Fruit fly (Drosophila melanogaster): ENCODE results near the gene zen.

zen gene

DNA sequence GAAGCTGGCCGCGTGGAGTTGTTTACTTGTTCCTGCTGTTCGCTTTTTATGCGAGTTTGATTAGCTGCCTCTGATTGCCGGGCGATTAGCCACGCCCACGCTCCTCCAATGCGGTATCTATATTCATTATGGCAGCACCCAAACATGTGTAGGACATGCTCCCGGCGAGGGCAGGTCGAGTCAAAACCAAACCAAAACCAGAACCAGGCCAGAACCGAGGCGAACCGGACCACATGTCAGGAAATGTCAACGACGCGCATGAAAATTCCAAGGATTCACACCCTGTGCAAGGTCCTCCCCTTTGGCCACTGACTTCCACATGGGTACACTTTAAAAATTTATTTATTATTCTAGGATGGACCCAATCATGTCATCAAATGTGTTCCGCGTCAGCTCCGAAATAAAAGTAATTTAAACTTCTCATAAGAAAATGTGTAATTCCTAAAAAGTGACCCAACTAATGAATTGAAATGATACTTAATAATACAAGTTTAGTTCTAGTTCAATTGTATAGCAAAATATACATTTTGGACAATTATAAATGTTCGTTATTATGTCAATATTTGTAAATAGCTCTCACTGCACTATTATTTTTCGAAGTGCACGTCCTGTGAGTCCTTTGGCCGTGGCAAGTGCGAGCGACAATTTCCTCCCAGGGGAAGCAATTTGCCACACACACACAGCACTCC lies 2.4 kb downstream of the zen start:
- TF ChIP-seq noc (tag; optimal IDR thresholded peaks at IDR 0.05) = no peak

DNA sequence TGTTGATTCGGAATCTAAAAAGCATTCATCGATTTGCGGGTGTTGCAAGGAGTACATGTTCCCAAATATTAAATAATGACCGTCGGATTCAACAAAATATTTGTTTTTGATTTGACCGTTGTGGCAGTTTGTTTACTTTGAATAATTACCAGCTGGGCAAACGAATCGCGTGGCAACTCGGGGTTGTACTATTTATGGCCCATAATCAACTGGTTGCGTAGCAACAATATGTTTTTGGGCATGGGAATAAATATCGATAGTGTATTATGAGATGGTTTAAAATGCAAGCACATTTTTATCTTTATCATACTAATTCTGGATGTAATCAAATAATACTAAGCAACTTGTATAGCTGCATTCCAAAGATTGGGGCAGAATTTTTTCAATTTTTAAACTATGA lies 6.1 kb downstream of the zen start, which contains the start of gene CG34297:
Gene CG34297, minus strand, starts transcription at position 101 of the 400 bp plus-strand sequence.
- TF ChIP-seq noc (tag; optimal IDR thresholded peaks at IDR 0.05) = no peak

DNA sequence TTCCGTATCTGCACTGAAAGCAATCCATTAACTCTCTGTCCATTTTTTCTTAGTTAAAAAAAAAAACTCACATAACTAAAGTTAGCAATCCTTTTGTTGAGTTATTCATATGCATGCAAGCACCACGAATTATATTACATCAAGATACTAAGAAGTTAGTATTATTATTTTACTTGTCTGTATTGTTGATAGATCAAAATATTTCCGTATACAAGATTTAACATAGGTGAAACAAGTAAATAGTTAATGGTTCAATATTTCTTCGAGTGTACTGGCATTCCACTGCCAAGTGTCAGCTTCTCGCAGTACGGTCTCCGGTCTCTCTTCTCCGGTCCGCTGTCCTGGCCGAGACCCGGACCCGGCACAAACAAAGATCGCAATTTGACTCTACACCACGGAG lies 7.8 kb downstream of the zen start:
- no peak for TF ChIP-seq noc (tag; optimal IDR thresholded peaks at IDR 0.05)

DNA sequence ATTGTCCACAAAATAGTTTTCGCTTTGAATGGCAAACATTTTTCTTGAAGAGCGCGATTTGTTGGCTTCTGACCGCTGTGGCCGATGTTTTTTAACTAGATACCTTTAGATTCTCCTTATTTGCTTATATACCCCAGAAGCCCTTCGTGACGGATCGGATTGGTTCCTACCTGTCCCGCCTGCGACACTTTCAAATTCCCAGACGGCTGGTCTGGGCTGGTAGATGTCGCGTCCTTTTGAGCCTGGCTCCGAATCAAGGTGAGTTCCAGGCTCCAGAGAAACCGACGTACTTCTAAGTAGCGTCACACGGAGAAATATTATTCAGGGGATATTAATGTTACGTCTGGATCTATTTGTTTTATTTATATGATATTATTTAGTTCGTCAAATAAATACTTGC lies 10.0 kb downstream of the zen start, which contains the start of gene zen2:
Gene zen2, minus strand, starts transcription at position 101 of the 400 bp plus-strand sequence.
- no peak for TF ChIP-seq noc (tag; optimal IDR thresholded peaks at IDR 0.05)

DNA sequence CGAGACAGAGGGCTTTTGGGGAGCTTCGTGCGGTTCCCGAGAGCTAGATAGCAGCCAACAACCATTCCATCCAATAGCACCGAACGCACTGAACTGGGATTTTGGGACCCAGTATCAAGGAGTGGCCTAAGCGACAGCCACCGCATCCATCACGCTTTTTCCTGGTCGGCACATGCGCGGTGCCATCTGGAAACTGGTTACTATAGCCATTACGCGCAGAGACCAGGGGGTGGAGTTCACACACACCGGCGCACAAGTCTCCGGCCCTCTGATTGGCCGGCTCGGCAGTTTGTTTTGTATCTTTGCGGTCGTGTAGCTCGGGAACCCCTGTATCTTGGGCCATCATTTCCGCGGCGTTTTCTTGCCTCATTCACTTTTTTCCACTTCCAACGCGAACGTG lies 12.0 kb downstream of the zen start, which contains the start of gene pb:
Gene pb, minus strand, starts transcription at position 81 of the 400 bp plus-strand sequence.
- TF ChIP-seq noc (tag; optimal IDR thresholded peaks at IDR 0.05) = no peak

DNA sequence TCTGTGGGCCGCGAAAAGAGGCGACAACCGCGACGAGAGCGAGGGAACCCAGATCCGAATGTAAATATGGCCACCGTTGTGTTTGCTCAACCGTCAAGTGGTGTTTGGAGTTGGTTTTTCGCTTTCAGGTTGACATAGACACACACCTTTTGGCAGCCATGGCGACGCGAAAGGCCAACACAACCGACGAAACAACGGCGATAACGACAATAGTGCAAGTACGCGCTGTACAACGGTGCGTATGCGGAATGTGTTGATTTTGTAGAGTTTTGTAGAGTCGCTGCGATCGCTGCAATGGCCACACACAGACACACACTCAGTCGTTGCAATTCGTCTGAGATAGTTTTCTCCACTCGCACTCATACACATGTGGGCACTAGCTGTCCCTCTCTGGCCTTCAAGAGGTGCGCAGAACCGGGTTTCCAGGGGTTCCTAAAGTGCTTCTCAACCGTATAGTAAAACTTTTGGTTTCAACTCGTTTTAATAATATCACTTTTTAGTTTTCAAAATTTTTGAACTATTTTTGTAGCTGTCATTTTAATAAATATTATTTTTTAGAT lies 12.5 kb downstream of the zen start:
- TF ChIP-seq noc (tag; optimal IDR thresholded peaks at IDR 0.05) = no peak

DNA sequence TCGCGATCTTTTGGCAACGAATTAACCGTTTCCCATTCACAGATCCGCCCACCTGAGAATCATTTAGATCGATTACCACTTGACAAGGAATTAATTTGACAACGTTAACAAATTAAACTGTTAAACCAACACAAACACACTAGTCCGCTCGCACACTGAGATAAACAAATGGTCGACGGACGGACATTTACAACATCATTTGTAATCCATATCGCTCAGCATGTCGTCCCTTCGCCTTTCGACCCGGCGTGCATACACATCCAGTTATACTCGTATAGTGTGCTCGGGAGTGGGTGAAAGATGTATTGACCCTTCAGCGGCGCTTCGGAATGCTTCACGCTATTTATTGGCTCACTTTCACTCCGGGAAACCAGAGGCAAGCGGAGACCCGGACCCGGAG lies 18.3 kb downstream of the zen start:
- no peak for TF ChIP-seq noc (tag; optimal IDR thresholded peaks at IDR 0.05)

DNA sequence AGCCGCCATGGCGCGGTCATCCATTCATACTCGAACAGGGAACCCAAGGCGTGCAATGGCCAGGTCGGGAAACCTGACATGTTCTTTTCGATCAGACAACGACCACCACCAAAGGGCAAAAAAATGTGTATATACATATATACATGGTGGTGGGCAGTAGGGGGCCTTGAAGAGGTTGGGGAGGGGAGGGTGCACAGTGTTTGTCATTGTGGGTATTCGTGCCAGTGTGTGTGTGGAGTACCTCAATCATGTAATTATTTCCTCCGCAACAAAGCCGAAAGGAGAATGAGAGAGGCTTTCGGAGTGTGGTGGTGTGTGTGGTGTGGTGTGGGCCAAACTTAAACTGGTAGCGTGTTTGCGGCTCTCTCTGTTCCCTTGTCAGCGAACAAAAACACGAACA lies 27.9 kb downstream of the zen start:
- no peak for TF ChIP-seq noc (tag; optimal IDR thresholded peaks at IDR 0.05)

DNA sequence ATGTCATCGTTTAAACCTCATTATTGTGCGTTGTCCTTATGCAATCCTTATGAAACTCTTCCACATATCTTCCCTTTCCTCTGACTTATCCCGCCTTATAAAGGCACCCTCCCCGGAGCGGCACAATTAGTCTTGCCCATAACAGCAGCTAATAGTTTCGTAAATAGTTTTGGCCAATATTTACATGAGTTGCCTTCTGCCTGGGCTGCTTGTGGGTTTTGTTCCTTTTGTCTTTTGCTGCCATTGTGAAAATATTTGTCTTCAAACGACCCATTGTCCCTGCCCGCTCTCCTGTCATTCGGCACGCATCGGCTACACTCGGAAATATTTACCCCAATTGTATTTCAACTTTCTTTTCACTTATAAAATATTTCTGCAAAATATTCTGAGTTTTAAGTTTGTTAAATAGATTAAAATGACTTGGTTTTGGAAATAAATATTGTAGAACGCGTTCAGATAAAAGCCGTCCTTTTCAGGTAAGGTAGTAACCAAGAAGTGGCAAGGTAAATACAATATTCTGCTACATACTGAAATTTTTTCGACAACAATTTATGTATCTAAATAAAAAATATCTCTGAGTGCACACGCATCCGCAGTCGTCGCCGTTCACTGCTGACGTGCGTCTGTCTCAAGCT lies 30.3 kb downstream of the zen start:
- TF ChIP-seq noc (tag; optimal IDR thresholded peaks at IDR 0.05) = no peak

DNA sequence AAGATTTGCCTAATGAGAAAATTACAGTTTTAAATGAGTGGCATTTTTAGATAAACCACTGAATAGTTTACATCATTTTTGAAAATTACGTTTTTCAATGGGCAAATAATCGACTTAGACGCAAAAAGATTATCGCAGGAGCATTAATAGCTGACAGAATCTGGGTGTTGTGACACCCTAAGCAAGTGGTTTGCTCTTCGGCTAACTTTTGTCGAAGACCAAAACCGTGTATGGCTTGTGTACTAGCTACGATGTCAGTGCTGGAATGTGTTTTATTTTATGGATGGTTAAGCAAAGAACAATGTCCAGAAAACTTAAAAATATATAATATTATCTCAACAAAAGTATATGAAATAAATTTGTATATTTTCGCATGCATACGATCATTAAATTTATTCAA lies 45.1 kb downstream of the zen start:
- no peak for TF ChIP-seq noc (tag; optimal IDR thresholded peaks at IDR 0.05)

DNA sequence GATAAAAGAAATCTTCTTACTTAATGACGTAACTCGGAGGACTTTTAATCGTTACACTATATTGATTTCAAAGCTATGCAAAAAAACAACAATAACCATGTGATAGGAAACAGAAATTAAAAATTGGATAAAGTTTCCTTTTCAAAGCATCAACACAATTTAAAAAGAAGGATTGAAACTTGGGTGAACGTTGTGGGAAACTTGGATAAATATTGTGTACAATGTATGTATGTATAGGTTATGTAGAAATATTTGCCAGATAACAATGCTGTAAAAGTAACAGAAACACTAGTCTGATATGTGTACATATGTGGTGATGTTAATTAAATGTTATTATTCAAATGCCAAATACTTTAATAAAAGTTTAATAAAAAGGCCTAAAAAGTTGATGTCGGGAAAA lies 47.7 kb downstream of the zen start:
- TF ChIP-seq noc (tag; optimal IDR thresholded peaks at IDR 0.05) = no peak

DNA sequence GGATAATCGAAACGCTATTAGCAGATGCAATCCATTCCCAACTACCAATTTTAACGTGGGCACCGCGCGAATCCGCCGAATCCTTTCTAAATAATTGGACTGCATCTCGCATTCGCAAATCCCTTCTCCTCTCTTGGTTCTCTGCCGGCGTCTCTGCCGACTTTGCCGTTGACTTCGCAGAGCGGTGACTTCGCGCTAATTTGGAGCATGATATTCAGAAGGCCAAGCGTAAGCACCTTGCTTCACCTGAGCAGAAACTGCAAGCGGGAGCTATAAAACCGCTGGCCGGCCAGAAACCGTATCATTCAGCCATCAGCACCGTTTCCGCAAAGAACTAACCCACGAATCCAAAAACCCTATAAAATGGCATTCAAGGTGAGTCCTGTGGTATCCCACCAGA lies 50.2 kb downstream of the zen start, which contains the start of gene Ccp84Aa:
Gene Ccp84Aa, plus strand, starts transcription at position 301 of the 400 bp plus-strand sequence.
- TF ChIP-seq noc (tag; optimal IDR thresholded peaks at IDR 0.05) = no peak
